Worm (Caenorhabditis elegans): ENCODE results near the gene ugt-15.

DNA sequence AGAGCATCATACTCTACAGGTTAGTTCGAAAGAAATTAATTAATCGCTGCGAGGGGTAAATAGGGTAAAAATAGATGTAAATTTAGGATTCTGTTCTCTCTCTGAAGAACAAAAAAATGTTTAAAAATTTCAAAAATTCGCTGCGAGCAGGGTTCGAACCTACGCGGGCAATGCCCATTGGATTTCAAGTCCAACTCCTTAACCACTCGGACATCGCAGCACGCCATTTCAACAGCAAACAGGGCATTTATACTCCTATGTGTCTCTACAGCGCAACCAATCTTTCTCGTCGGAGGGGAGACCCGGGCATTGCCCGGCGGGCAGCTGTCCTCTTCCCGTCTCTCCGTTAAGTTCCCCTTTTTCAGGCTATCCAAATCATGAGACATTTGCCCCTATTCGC is 47.1 kb upstream of the ugt-15 start:
- no peak for TF ChIP-seq nhr-10 (tag; optimal IDR thresholded peaks at IDR 0.05)
- TF ChIP-seq ztf-11 (tag; optimal IDR thresholded peaks at IDR 0.05) = no peak
- no peak for TF ChIP-seq egl-27 (tag; optimal IDR thresholded peaks at IDR 0.05)
- no peak for TF ChIP-seq nhr-237 (tag; optimal IDR thresholded peaks at IDR 0.05)

All from whole organism, L2 larva.